Worm (Caenorhabditis elegans): ENCODE data around the gene F01F1.2.

DNA sequence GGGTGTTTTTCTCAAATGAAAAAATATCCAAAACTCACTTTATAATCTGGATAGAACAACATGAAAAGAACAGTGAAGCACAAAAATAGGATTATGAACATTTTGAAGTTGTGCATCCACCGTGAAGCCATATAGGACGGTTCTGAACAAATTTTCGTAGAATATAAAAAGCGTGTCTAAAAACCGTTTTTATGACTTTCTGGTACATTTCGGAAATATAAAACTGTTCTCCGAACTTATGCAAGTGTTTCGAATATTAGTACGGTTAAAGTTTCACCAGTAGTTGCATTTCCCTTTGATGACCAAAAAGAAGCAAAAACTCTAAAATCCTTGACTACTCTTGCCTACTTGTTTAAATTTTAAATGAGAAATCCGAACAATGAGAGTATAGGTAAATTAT lies 10.3 kb downstream of the F01F1.2 start, which contains the start of gene C28H8.8:
- TF ChIP-seq elt-2 (tag; optimal IDR thresholded peaks at IDR 0.05): no peak
- TF ChIP-seq nhr-11 (tag; optimal IDR thresholded peaks at IDR 0.05): no peak
- no peak for TF ChIP-seq lin-39 (tag; optimal IDR thresholded peaks at IDR 0.05)
- no peak for TF ChIP-seq nhr-237 (tag; optimal IDR thresholded peaks at IDR 0.05)
